Worm (Caenorhabditis elegans) whole organism, midembryonic: Measurements from ENCODE around the gene T02C1.1.

Experiments used
- T22C8.4 ChIP-seq: fragments of 200-800 bp; sonication (Bioruptor generic); IDR thresholded peaks from 2 replicates; pipeline ENCODE4 v1.3.6; 2022; ENCODE audit warnings: missing genetic modification characterization, missing compliant biosample characterization
- flt-1 ChIP-seq: fragments of 200-800 bp; sonication (Bioruptor generic); IDR thresholded peaks from 2 replicates; pipeline ENCODE4 v1.3.6; 2022; ENCODE audit warnings: missing genetic modification characterization, missing compliant biosample characterization
- klf-2 ChIP-seq: fragments of 200-800 bp; sonication (Bioruptor generic); conservative IDR thresholded peaks from 2 replicates; pipeline ENCODE4 v1.3.6; 2022; ENCODE audit warnings: missing genetic modification reagents, missing genetic modification characterization, missing compliant biosample characterization
- med-1 ChIP-seq: sonication (generic microtip); optimal IDR thresholded peaks from 2 replicates; lab custom pipeline; 2017; ENCODE audit warnings: missing genetic modification characterization, mild to moderate bottlenecking, missing compliant biosample characterization, antibody characterized with exemption, missing genetic modification reagents; ENCODE audit not compliant: insufficient read depth
- tab-1 ChIP-seq: fragments of 200-800 bp; sonication (Bioruptor generic); IDR thresholded peaks from 2 replicates; pipeline ENCODE4 v1.3.6; 2022; ENCODE audit warnings: missing genetic modification characterization, missing compliant biosample characterization
- ztf-23 ChIP-seq: fragments of 200-800 bp; sonication (Bioruptor generic); IDR thresholded peaks from 2 replicates; pipeline ENCODE4 v1.3.6; 2022; ENCODE audit warnings: missing genetic modification reagents, missing genetic modification characterization, missing compliant biosample characterization
- ztf-29 ChIP-seq: fragments of 200-800 bp; sonication (Bioruptor generic); IDR thresholded peaks from 2 replicates; pipeline ENCODE4 v1.3.6; 2022; ENCODE audit warnings: missing genetic modification reagents, missing genetic modification characterization, missing compliant biosample characterization

ce11 chrIII:9255801-9256200 is 8.5 kb downstream of the T02C1.1 start:
- no peak for TF ChIP-seq ztf-29 (GFP tag; lab: Robert Waterston, UW)
- TF ChIP-seq klf-2 (GFP tag; lab: Robert Waterston, UW) = no peak
- TF ChIP-seq tab-1 (GFP tag; lab: Robert Waterston, UW) = no peak
- TF ChIP-seq flt-1 (GFP tag; lab: Robert Waterston, UW) = no peak
- no peak for TF ChIP-seq ztf-23 (GFP tag; lab: Robert Waterston, UW)
- TF ChIP-seq med-1 (GFP tag; lab: Kevin White, UChicago) = no peak
- no peak for TF ChIP-seq T22C8.4 (GFP tag; lab: Robert Waterston, UW)
